Fruit fly (Drosophila melanogaster): ENCODE results near the gene Argp.

- no peak for TF ChIP-seq CG8478 (optimal IDR thresholded peaks at IDR 0.05)
- no peak for TF ChIP-seq psq (optimal IDR thresholded peaks at IDR 0.05)
- TF ChIP-seq pan (optimal IDR thresholded peaks at IDR 0.05) = no peak
- no peak for TF ChIP-seq EcR (GFP tag; optimal IDR thresholded peaks at IDR 0.05)
These were observed 25.7 kb upstream of the Argp start for dm6 chr3R:13735304-13735898.

All from whole organism.